Worm (Caenorhabditis elegans): ENCODE results near the gene F32A5.8.

F32A5.8 gene

DNA sequence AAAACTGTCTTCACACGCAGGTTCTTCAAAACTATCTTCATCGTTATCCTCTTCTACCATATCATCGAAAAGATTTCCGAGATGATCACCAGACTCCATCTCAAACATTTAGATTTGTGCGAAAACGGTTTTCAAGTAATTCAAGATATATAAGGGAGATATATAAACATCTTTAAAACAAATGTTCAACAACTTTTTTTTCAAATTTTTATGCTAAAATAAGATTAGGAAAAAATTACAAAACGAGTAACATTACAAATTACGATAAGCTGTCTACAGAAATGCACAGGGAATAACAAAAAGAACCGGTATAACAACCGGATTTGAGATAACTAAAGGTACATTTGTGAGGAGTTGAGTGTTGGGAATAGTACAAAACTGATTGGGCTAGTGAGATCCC, 40.0 kb downstream of the F32A5.8 start, which contains the start of gene C30G12.6:
C30G12.6 (minus strand) TSS at position 101 of the 400 bp plus-strand sequence.
- TF ChIP-seq npax-4 (tag; optimal IDR thresholded peaks at IDR 0.05) (no peak), pros-1 (tag; optimal IDR thresholded peaks at IDR 0.05) (no peak), hlh-15 (tag; optimal IDR thresholded peaks at IDR 0.05) (no peak), hlh-8 (tag; optimal IDR thresholded peaks at IDR 0.05) (no peak), sox-2 (GFP tag; IDR thresholded peaks at IDR 0.05) (no peak), ceh-6 (GFP tag; optimal IDR thresholded peaks at IDR 0.05) (no peak), ceh-24 (tag; optimal IDR thresholded peaks at IDR 0.05) (no peak), tbx-7 (tag; optimal IDR thresholded peaks at IDR 0.05) (no peak), unc-3 (GFP tag; conservative IDR thresholded peaks at IDR 0.05) (no peak), unc-3 (tag; optimal IDR thresholded peaks at IDR 0.05) (no peak), tbx-2 (tag; optimal IDR thresholded peaks at IDR 0.05) (no peak), dmd-4 (tag; optimal IDR thresholded peaks at IDR 0.05; ENCODE audit: borderline replicate concordance) (no peak), gmeb-2 (tag; optimal IDR thresholded peaks at IDR 0.05) (no peak), pag-3 (tag; optimal IDR thresholded peaks at IDR 0.05; ENCODE audit: borderline replicate concordance) (no peak), ztf-16 (tag; optimal IDR thresholded peaks at IDR 0.05) (no peak), pax-1 (tag; optimal IDR thresholded peaks at IDR 0.05) (no peak)

DNA sequence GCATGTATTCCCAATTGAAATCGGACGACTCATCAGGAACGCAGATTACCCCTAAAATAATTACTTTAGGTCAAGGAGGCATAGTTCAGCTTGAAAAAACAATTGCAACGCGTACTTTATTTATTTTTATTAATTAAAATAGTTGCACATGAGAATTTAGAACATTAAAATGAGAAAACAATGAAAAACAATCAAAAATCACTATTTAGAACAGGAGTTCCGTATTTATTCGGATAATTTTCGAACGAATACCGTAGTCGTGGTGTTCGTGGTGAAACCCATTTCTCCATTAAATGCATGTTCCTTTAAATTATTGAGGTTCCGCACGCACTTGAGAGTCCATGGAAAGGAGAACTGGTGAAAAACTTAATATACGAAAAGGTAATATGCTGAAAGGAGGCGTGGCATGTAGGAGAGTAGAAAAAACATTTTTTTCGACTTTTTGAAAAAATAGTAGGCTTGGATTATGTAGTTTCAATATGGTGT, 42.3 kb downstream of the F32A5.8 start, which contains the start of gene puf-8:
puf-8 (minus strand) TSS at position 51 of the 486 bp plus-strand sequence.
- TF ChIP-seq ceh-14 (tag; optimal IDR thresholded peaks at IDR 0.05) (no peak), lim-6 (tag; optimal IDR thresholded peaks at IDR 0.05) (no peak), pqm-1 (tag; optimal IDR thresholded peaks at IDR 0.05) (no peak), zip-5 (tag; optimal IDR thresholded peaks at IDR 0.05) (no peak), ref-2 (tag; optimal IDR thresholded peaks at IDR 0.05) (no peak), tbx-2 (tag; optimal IDR thresholded peaks at IDR 0.05) (no peak), ceh-30 (tag; optimal IDR thresholded peaks at IDR 0.05) (no peak), dmd-4 (tag; optimal IDR thresholded peaks at IDR 0.05; ENCODE audit: borderline replicate concordance) (no peak), odd-2 (tag; optimal IDR thresholded peaks at IDR 0.05) (no peak), hlh-6 (tag; optimal IDR thresholded peaks at IDR 0.05) (no peak), nhr-11 (tag; optimal IDR thresholded peaks at IDR 0.05) (no peak), mec-3 (tag; optimal IDR thresholded peaks at IDR 0.05; ENCODE audit: borderline replicate concordance) (no peak), dve-1 (tag; optimal IDR thresholded peaks at IDR 0.05) (no peak), K09A11.1 (tag; optimal IDR thresholded peaks at IDR 0.05; ENCODE audit: insufficient read depth) (no peak), unc-42 (tag; optimal IDR thresholded peaks at IDR 0.05) (no peak), ceh-19 (GFP tag; optimal IDR thresholded peaks at IDR 0.05) (no peak), elt-4 (tag; optimal IDR thresholded peaks at IDR 0.05) (no peak)

- peak; percentile 68 for TF ChIP-seq ceh-34 (tag; optimal IDR thresholded peaks at IDR 0.05)
- no peak for TF ChIP-seq ama-1 (optimal IDR thresholded peaks at IDR 0.05)
Measured at ce11 chrII:7299042-7299441, 43.1 kb downstream of the F32A5.8 start, which contains the start of gene C30G12.1. C30G12.1 (plus strand) TSS chrII:7299342.

DNA sequence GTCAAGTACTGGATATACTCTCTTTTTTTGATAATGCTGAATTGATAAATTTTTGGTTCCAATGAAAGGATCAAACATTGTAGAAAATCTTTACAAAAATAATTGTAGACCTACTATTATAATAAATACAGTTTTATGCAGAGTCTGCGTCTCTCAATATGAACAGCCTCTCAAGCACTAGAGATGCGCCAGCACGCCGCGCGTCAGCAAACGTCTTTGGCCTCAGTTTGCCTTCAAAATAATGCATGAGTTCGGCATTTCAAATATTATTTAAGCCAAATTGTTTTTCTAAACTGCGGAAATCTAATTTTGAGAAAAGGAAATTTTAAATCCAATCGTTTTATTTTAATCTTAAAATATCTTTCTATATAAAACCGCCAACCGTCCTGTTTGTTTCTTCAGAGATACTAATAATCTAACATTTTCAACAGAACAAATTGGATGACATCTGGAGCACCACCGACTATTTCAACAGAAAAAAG, 45.8 kb downstream of the F32A5.8 start, which contains the start of gene cul-4:
cul-4 (plus strand) TSS at position 432 of the 482 bp plus-strand sequence.
- no peak for TF ChIP-seq ahr-1 (tag; optimal IDR thresholded peaks at IDR 0.05)
- no peak for TF ChIP-seq mec-3 (tag; optimal IDR thresholded peaks at IDR 0.05; ENCODE audit: borderline replicate concordance)
- TF ChIP-seq ref-2 (tag; optimal IDR thresholded peaks at IDR 0.05) = no peak
- TF ChIP-seq sox-4 (tag; optimal IDR thresholded peaks at IDR 0.05) = no peak
- TF ChIP-seq nfya-1 (tag; optimal IDR thresholded peaks at IDR 0.05) = peak; percentile 40
- TF ChIP-seq ceh-31 (tag; optimal IDR thresholded peaks at IDR 0.05) = peak; percentile 10
- TF ChIP-seq ceh-30 (tag; optimal IDR thresholded peaks at IDR 0.05) = no peak
- TF ChIP-seq tbx-2 (tag; optimal IDR thresholded peaks at IDR 0.05) = peak; percentile 12
- no peak for TF ChIP-seq fax-1 (tag; optimal IDR thresholded peaks at IDR 0.05)
- peak; percentile 14 for TF ChIP-seq ceh-14 (tag; optimal IDR thresholded peaks at IDR 0.05)
- no peak for TF ChIP-seq K02D7.2 (tag; optimal IDR thresholded peaks at IDR 0.05)
- TF ChIP-seq ceh-2 (tag; optimal IDR thresholded peaks at IDR 0.05) = peak; percentile 8
